Worm (Caenorhabditis elegans) whole organism, L2 larva: ENCODE results near the gene prp-3.

Source experiments
- F13H6.1 ChIP-seq: sonication (generic microtip); optimal IDR thresholded peaks from 2 replicates; lab custom pipeline; 2016; ENCODE audit warnings: missing genetic modification characterization, missing compliant biosample characterization
- aly-2 ChIP-seq: fragments of 150-350 bp; optimal IDR thresholded peaks from 2 replicates; lab custom pipeline; 2014; ENCODE audit warnings: missing biosample characterization, missing genetic modification characterization
- ama-1 ChIP-seq: fragments of 150-350 bp; optimal IDR thresholded peaks from 2 replicates; lab custom pipeline; 2018; ENCODE audit warnings: inconsistent platforms
- gmeb-1 ChIP-seq: fragments of 150-350 bp; optimal IDR thresholded peaks from 2 replicates; lab custom pipeline; 2014; ENCODE audit warnings: missing biosample characterization, missing genetic modification characterization
- lin-13 ChIP-seq: fragments of 150-350 bp; optimal IDR thresholded peaks from 2 replicates; lab custom pipeline; 2014; ENCODE audit warnings: missing biosample characterization, missing genetic modification reagents, missing genetic modification characterization
- lin-39 ChIP-seq: fragments of 150-350 bp; optimal IDR thresholded peaks from 2 replicates; lab custom pipeline; 2014; ENCODE audit warnings: missing biosample characterization, missing genetic modification reagents, missing genetic modification characterization
- lsy-2 ChIP-seq, 2 experiments: fragments of 150-350 bp in 1 of 2; sonication (generic microtip) in 1 of 2; optimal IDR thresholded peaks; 2 replicates each; lab custom pipeline; 2014 to 2017; ENCODE audit warnings: missing biosample characterization in 2 of 2, missing genetic modification characterization in 2 of 2
- nhr-11 ChIP-seq: fragments of 150-350 bp; optimal IDR thresholded peaks from 2 replicates; lab custom pipeline; 2014; ENCODE audit warnings: missing biosample characterization, missing genetic modification characterization
- nhr-237 ChIP-seq: fragments of 150-350 bp; optimal IDR thresholded peaks from 2 replicates; lab custom pipeline; 2014; ENCODE audit warnings: missing biosample characterization, missing genetic modification characterization

ce11 chrIII:10391628-10392027 is 36.2 kb downstream of the prp-3 start, which contains the start of gene M03C11.9:
- no peak for TF ChIP-seq ama-1 (lab: Kevin White, UChicago)
- no peak for TF ChIP-seq nhr-237 (tag; lab: Kevin White, UChicago)
- no peak for TF ChIP-seq nhr-11
- TF ChIP-seq lsy-2 (tag; optimal IDR thresholded peaks at IDR 0.05; lab: Kevin White, UChicago): no peak
- TF ChIP-seq gmeb-1: no peak
- no peak for TF ChIP-seq aly-2
- no peak for TF ChIP-seq lin-13 (GFP tag; lab: Kevin White, UChicago)
- TF ChIP-seq F13H6.1 (tag; lab: Kevin White, UChicago): no peak
- TF ChIP-seq lin-39 (tag; lab: Kevin White, UChicago): no peak
